Fruit fly (Drosophila melanogaster): ENCODE data around the gene Syn.

Gene Syn

dm6 chr3R:10147176-10147575 is 43.3 kb upstream of the Syn start:
- TF ChIP-seq fru (GFP tag; optimal IDR thresholded peaks at IDR 0.05) (no peak), h (GFP tag; optimal IDR thresholded peaks at IDR 0.05) (no peak), br (GFP tag; optimal IDR thresholded peaks at IDR 0.05) (no peak), Hr83 (GFP tag; optimal IDR thresholded peaks at IDR 0.05; ENCODE audit: poor library complexity, severe bottlenecking) (no peak), ey (GFP tag; optimal IDR thresholded peaks at IDR 0.05) (no peak), dsf (GFP tag; optimal IDR thresholded peaks at IDR 0.05; ENCODE audit: borderline replicate concordance) (no peak), Myc (optimal IDR thresholded peaks at IDR 0.05) (no peak), Hr78 (GFP tag; optimal IDR thresholded peaks at IDR 0.05) (no peak), CrebA (GFP tag; optimal IDR thresholded peaks at IDR 0.05; ENCODE audit: borderline replicate concordance) (no peak), dl (GFP tag; optimal IDR thresholded peaks at IDR 0.05; ENCODE audit: insufficient read depth in 1 of 2, partially characterized antibody in 2 of 2) (no peak), CG32264 (GFP tag; optimal IDR thresholded peaks at IDR 0.05) (no peak), Rel (GFP tag; optimal IDR thresholded peaks at IDR 0.05) (no peak), Rel (tag; optimal IDR thresholded peaks at IDR 0.05) (no peak)

DNA sequence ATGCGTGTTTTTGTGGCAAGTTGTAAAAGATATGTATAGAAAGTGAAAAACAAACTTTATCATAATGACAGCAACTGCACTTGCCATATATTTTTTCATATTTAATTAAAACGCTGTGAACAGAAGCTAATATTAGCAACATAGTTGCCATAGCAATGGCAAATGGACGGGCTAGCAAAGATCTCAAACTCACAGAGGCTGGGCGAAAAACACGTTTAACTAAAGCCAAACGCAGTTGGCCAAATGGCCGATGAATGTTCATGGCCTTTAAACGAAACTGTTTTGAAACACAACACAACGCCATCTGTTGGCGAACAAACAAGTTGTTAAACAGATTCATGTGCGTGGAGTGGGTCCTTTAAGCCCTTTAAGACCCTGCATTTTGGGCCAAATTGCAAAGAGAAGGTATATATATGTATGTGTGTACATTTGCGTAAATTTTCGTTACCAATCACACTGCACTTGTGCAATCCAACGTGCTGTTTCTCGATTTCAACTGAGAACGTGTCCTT is 42.1 kb upstream of the Syn start:
- no peak for TF ChIP-seq dsf (GFP tag; optimal IDR thresholded peaks at IDR 0.05; ENCODE audit: borderline replicate concordance)
- TF ChIP-seq fru (GFP tag; optimal IDR thresholded peaks at IDR 0.05): no peak
- TF ChIP-seq Rel (GFP tag; optimal IDR thresholded peaks at IDR 0.05): no peak
- TF ChIP-seq Rel (tag; optimal IDR thresholded peaks at IDR 0.05): no peak
- no peak for TF ChIP-seq dl (GFP tag; optimal IDR thresholded peaks at IDR 0.05; ENCODE audit: insufficient read depth in 1 of 2, partially characterized antibody in 2 of 2)
- TF ChIP-seq Vsx2 (GFP tag; optimal IDR thresholded peaks at IDR 0.05; ENCODE audit: partially characterized antibody): no peak
- no peak for TF ChIP-seq Hr78 (GFP tag; optimal IDR thresholded peaks at IDR 0.05)
- no peak for TF ChIP-seq rgr (GFP tag; optimal IDR thresholded peaks at IDR 0.05)
- no peak for TF ChIP-seq tai (GFP tag; optimal IDR thresholded peaks at IDR 0.05)
- TF ChIP-seq psq (GFP tag; optimal IDR thresholded peaks at IDR 0.05): no peak

DNA sequence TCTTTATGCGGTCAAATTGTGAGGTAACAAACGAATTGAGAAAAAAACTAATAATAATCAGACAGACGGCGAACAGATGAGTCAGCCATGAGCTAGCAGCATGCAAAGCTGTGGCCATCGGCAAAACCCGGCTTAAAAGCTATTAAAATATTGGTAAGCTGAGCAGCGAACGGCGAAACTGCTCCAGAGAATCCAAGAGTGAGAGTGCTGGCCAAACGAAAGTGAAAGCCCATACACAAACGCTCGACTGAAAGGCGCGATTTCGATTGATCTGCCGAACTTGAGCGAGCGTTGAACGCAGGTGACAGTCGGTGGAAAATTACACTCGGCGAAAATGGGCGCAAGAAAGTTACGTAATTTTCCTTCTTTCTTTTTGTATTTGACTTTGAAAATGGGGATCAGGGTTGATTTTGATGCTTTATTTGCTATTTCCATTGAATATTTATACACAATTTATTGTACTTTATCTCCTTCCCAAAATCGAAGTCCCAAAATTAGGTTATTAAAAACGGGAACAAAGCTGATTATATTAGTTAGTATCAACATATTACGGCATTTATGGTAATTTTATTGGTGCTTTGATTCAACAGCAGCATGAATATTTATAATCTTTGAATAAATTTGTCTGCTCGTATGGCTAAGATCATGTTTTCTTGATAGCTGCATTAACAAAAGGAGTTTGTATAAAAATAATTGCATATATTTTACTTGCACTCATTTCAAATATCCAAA is 40.7 kb upstream of the Syn start:
- no peak for TF ChIP-seq OdsH (GFP tag; optimal IDR thresholded peaks at IDR 0.05)
- no peak for TF ChIP-seq Dfd (GFP tag; optimal IDR thresholded peaks at IDR 0.05)
- TF ChIP-seq pan (optimal IDR thresholded peaks at IDR 0.05): no peak
- no peak for TF ChIP-seq jim (GFP tag; optimal IDR thresholded peaks at IDR 0.05)
- no peak for TF ChIP-seq Dif (GFP tag; optimal IDR thresholded peaks at IDR 0.05; ENCODE audit: partially characterized antibody)
- TF ChIP-seq psq (GFP tag; optimal IDR thresholded peaks at IDR 0.05): no peak
- no peak for TF ChIP-seq dmrt93B (GFP tag; optimal IDR thresholded peaks at IDR 0.05)
- no peak for TF ChIP-seq CG9705 (GFP tag; optimal IDR thresholded peaks at IDR 0.05)
- no peak for TF ChIP-seq CG32264 (GFP tag; optimal IDR thresholded peaks at IDR 0.05)
- no peak for TF ChIP-seq rgr (GFP tag; optimal IDR thresholded peaks at IDR 0.05)
- TF ChIP-seq dsf (GFP tag; optimal IDR thresholded peaks at IDR 0.05; ENCODE audit: borderline replicate concordance): no peak
- TF ChIP-seq br (GFP tag; optimal IDR thresholded peaks at IDR 0.05): no peak
- no peak for TF ChIP-seq Hr83 (GFP tag; optimal IDR thresholded peaks at IDR 0.05; ENCODE audit: poor library complexity, severe bottlenecking)
- TF ChIP-seq fru (GFP tag; optimal IDR thresholded peaks at IDR 0.05): no peak
- TF ChIP-seq sage (GFP tag; optimal IDR thresholded peaks at IDR 0.05): no peak
- TF ChIP-seq N (GFP tag; optimal IDR thresholded peaks at IDR 0.05): no peak
- no peak for TF ChIP-seq Myc (optimal IDR thresholded peaks at IDR 0.05)
- TF ChIP-seq h (GFP tag; optimal IDR thresholded peaks at IDR 0.05): no peak
- no peak for TF ChIP-seq tai (GFP tag; optimal IDR thresholded peaks at IDR 0.05)

dm6 chr3R:10150555-10150954 is 39.9 kb upstream of the Syn start:
- TF ChIP-seq HLH106 (tag; optimal IDR thresholded peaks at IDR 0.05) (no peak), Hr78 (GFP tag; optimal IDR thresholded peaks at IDR 0.05) (no peak), tai (GFP tag; optimal IDR thresholded peaks at IDR 0.05) (no peak), pan (optimal IDR thresholded peaks at IDR 0.05) (no peak), dmrt93B (GFP tag; optimal IDR thresholded peaks at IDR 0.05) (no peak), fru (GFP tag; optimal IDR thresholded peaks at IDR 0.05) (no peak), h (GFP tag; optimal IDR thresholded peaks at IDR 0.05) (no peak)

- TF ChIP-seq Rel (GFP tag; optimal IDR thresholded peaks at IDR 0.05) (no peak), Rel (tag; optimal IDR thresholded peaks at IDR 0.05) (peak; percentile 64), brk (GFP tag; optimal IDR thresholded peaks at IDR 0.05) (no peak), foxo (GFP tag; optimal IDR thresholded peaks at IDR 0.05) (no peak)
These were observed 38.5 kb upstream of the Syn start, which contains the start of gene CG34303 for dm6 chr3R:10151830-10152513. TSS of gene CG34303 (minus strand) at chr3R:10151880.
